Worm (Caenorhabditis elegans): Measurements from ENCODE around the gene sfxn-5.

Gene sfxn-5

ce11 chrII:8093283-8093682 is 11.6 kb downstream of the sfxn-5 start:
- TF ChIP-seq dao-5 (tag; optimal IDR thresholded peaks at IDR 0.05) (no peak), W03F9.2 (tag; optimal IDR thresholded peaks at IDR 0.05) (no peak), him-1 (tag; optimal IDR thresholded peaks at IDR 0.05) (no peak)

DNA sequence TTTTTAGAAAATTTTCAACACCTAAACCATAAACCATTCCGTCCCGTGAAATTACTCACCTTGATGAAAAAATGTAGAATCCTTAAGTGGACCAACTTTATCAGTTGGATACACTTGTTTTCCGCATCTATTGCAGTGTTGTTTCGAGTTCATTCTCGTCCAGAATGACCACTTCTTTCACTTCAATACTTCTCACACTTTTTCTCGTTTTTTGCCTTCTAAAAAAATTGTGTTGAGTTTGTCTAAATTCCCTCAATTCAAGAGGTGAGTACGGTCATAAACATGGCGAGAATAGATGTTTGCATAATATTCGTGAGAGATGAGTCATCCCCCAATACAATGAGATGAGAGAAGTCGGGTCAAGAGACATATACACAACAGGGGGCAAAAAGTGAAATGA is 12.3 kb downstream of the sfxn-5 start, which contains the start of gene ltd-1:
Gene ltd-1 (minus strand): TSS at position 218 of the 400 bp plus-strand sequence.
- TF ChIP-seq dao-5 (tag; optimal IDR thresholded peaks at IDR 0.05) (no peak), him-1 (tag; optimal IDR thresholded peaks at IDR 0.05) (no peak), W03F9.2 (tag; optimal IDR thresholded peaks at IDR 0.05) (no peak)

ce11 chrII:8091528-8091927 is 13.3 kb downstream of the sfxn-5 start:
- TF ChIP-seq W03F9.2 (tag; optimal IDR thresholded peaks at IDR 0.05): peak; percentile 41
- no peak for TF ChIP-seq him-1 (tag; optimal IDR thresholded peaks at IDR 0.05)

ce11 chrII:8086803-8087202 is 18.0 kb downstream of the sfxn-5 start, which contains the start of gene K02C4.3:
TSS of gene K02C4.3 (minus strand) at chrII:8086853.
- peak; percentile 72 for TF ChIP-seq W03F9.2 (tag; optimal IDR thresholded peaks at IDR 0.05)
- no peak for TF ChIP-seq him-1 (tag; optimal IDR thresholded peaks at IDR 0.05)

ce11 chrII:8078041-8078440 is 26.8 kb downstream of the sfxn-5 start, which contains the start of gene K02C4.5:
TSS of gene K02C4.5 (plus strand) at chrII:8078435.
- TF ChIP-seq him-1 (tag; optimal IDR thresholded peaks at IDR 0.05) (no peak), W03F9.2 (tag; optimal IDR thresholded peaks at IDR 0.05) (no peak), dao-5 (tag; optimal IDR thresholded peaks at IDR 0.05) (no peak)

- TF ChIP-seq him-1 (tag; optimal IDR thresholded peaks at IDR 0.05): peak; percentile 13
- peak; percentile 83 for TF ChIP-seq dao-5 (tag; optimal IDR thresholded peaks at IDR 0.05)
- TF ChIP-seq W03F9.2 (tag; optimal IDR thresholded peaks at IDR 0.05): peak; percentile 46
Observed at ce11 chrII:8075324-8075810, 29.5 kb downstream of the sfxn-5 start, which contains the start of gene K02C4.2. TSS of gene K02C4.2 (plus strand) at chrII:8075760.

ce11 chrII:8074058-8074457 is 30.8 kb downstream of the sfxn-5 start:
- no peak for TF ChIP-seq dao-5 (tag; optimal IDR thresholded peaks at IDR 0.05)
- no peak for TF ChIP-seq him-1 (tag; optimal IDR thresholded peaks at IDR 0.05)
- TF ChIP-seq W03F9.2 (tag; optimal IDR thresholded peaks at IDR 0.05): no peak

ce11 chrII:8073222-8073621 is 31.6 kb downstream of the sfxn-5 start, which contains the start of gene gpcp-2:
TSS of gene gpcp-2 (minus strand) at chrII:8073374.
- TF ChIP-seq him-1 (tag; optimal IDR thresholded peaks at IDR 0.05): no peak
- no peak for TF ChIP-seq dao-5 (tag; optimal IDR thresholded peaks at IDR 0.05)
- no peak for TF ChIP-seq W03F9.2 (tag; optimal IDR thresholded peaks at IDR 0.05)

- TF ChIP-seq dao-5 (tag; optimal IDR thresholded peaks at IDR 0.05) (no peak), W03F9.2 (tag; optimal IDR thresholded peaks at IDR 0.05) (no peak), him-1 (tag; optimal IDR thresholded peaks at IDR 0.05) (peak; percentile 31)
Observed at ce11 chrII:8071801-8072544, 32.9 kb downstream of the sfxn-5 start.

DNA sequence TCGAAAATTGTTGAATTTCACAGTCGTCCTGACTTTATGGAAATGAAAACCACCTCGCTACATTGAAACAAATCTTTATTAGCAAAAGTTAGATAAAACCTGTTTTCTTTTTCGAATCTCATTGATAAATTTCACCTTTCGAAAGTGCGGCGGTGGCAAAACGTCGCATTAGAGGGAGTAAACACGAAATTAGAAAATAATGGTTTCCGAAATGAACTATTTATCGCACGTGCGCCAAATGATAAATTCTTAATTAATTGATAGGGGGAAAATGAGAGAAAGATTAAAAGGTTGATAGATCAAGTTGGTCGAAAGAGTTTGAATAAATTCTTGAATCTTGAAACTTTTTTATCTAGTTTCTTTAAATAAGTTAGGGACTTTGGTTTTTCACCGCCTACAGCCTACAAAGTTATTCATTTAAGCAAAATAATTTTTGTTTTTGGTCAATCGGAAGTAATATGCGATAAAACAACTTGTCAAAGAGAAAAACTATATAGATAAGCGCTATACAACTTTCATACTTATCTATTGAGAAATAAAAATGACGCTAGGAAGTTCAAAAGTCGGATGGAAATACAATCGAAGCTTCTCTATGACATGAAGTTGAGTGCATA is 33.7 kb downstream of the sfxn-5 start:
- no peak for TF ChIP-seq him-1 (tag; optimal IDR thresholded peaks at IDR 0.05)
- no peak for TF ChIP-seq W03F9.2 (tag; optimal IDR thresholded peaks at IDR 0.05)
- no peak for TF ChIP-seq dao-5 (tag; optimal IDR thresholded peaks at IDR 0.05)

DNA sequence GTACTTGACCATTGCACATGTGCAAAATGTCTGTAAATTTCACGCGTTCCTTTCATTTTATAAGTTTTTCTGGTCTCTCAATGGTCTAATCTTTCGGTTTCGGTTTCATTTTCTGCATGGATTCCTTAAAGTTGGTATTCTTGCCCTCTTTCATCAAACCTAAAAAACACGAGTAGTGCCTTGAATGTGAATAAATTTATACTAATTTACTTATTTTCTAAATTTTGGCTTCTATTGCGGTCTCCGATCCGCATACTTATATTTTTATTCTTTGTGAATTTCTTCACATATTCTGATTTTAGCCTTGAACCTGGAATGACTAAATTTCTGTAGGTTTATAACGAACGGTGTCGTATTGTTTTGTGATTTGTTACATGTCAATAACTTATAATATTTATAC is 38.9 kb downstream of the sfxn-5 start, which contains the start of gene pdha-1:
Gene pdha-1 (plus strand): TSS at position 301 of the 400 bp plus-strand sequence.
- TF ChIP-seq him-1 (tag; optimal IDR thresholded peaks at IDR 0.05) (no peak), dao-5 (tag; optimal IDR thresholded peaks at IDR 0.05) (no peak), W03F9.2 (tag; optimal IDR thresholded peaks at IDR 0.05) (no peak)

ce11 chrII:8062334-8062791 is 42.5 kb downstream of the sfxn-5 start, which contains the start of gene ufd-2:
TSS of gene ufd-2 (plus strand) at chrII:8062741.
- peak; percentile 66 for TF ChIP-seq W03F9.2 (tag; optimal IDR thresholded peaks at IDR 0.05)
- no peak for TF ChIP-seq him-1 (tag; optimal IDR thresholded peaks at IDR 0.05)

DNA sequence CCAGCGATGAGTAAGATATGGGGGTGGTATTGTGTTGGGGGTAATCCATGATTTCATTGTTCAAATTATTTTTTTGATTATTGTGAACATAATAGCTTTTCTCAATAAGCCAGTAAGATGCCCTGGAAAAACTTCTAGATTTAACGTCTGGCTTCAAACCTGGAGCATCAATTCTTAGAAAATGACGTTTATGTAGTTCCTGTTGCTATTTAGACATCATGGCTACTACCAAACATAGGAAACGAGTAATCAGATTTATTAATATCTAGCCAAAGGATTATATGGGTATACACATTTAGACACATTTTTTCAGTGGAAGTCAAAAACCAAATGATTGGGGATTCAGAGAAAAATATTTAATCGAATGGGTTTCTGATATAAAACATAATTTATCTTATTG is 45.3 kb downstream of the sfxn-5 start:
- TF ChIP-seq him-1 (tag; optimal IDR thresholded peaks at IDR 0.05) (no peak), W03F9.2 (tag; optimal IDR thresholded peaks at IDR 0.05) (no peak)

DNA sequence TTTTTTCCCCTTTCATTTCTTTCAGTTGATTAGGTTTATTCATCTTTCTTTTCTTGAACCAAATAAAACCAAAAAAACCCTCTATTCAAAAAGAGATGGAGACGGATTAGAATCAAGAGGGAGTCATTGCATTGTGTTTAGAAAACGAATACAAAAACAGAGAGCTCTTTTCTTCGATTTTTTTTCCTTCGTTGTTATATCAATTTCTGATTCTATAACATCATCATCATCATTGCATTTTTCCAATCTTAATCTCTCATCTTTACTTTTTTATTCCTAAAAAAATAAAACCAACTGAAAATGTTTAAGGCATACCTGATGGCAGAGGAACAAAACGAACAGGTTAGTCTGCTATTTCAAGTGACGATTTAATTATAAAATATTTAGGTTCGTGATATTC is 46.1 kb downstream of the sfxn-5 start, which contains the start of gene T05H10.8:
Gene T05H10.8 (plus strand): TSS at position 301 of the 400 bp plus-strand sequence.
- no peak for TF ChIP-seq W03F9.2 (tag; optimal IDR thresholded peaks at IDR 0.05)
- TF ChIP-seq dao-5 (tag; optimal IDR thresholded peaks at IDR 0.05): no peak
- no peak for TF ChIP-seq him-1 (tag; optimal IDR thresholded peaks at IDR 0.05)
